Worm (Caenorhabditis elegans) whole organism, dauer: ENCODE data around the gene T05A7.3.

Experiments
- unc-62 ChIP-seq: sonication (generic microtip); optimal IDR thresholded peaks from 2 replicates; lab custom pipeline; 2017; ENCODE audit warnings: missing biosample characterization, missing genetic modification reagents, missing genetic modification characterization

T05A7.3 gene

DNA sequence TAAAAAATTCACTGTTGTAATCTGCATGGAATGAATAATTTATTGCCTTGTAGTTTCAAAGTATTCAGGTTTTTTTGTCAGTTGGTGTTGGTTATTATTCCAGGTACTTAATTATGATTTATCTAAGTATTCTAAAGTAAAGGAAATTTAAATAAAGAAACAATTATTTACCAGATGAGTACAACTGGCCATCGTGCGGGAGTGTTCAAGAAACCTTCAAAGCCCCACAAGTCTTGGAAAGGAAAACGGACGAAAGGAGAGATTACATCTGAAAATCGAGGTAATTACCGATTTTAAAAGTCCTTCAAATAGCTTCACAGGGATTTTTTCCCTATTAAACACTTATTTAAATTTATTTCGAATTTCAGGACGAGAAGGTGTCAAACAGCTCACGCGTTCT lies 34.5 kb downstream of the T05A7.3 start, which contains the start of gene tag-151:
Gene tag-151 (plus strand): TSS at position 158 of the 400 bp plus-strand sequence.
- no peak for TF ChIP-seq unc-62 (GFP tag; lab: Kevin White, UChicago)

DNA sequence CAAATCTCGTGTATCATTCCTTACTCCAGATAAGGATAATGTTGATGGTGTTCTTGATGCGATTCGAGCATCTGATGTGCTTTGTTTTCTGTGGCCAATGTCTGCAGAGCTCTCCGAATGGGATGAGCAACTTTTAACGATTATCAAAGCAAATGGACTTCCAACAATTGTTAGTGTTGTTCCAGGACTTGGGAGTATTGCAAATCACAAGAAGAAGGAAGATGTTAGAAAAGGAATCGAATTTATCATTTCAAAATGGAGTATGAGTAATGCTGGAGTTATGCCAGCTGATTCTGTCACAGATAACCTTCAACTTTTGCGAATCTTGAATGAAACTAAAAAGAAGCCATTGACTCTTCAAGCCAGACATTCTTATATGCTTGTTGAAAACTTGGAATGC lies 35.2 kb downstream of the T05A7.3 start:
- TF ChIP-seq unc-62 (GFP tag; lab: Kevin White, UChicago) = no peak

DNA sequence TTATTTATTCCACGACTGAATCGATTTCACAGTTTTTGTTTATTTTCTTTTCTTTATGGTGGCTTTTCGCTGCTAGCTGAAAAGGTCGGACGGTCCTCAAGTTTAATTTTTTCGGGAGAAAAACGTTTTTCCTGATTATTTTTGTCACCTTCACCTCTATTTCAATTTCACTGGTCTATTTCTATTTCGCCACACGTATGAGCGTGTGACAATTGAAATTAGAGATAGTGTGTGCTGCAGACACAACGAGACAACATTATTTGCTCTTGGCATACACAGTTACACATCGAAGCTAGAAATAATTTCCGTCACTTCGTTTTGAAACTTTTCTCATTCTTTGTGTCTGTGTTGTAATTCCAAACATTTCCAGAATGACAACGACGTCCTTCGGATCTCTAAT lies 40.1 kb downstream of the T05A7.3 start, which contains the start of gene F41C3.8:
Gene F41C3.8 (plus strand): TSS at position 371 of the 400 bp plus-strand sequence.
- no peak for TF ChIP-seq unc-62 (GFP tag; lab: Kevin White, UChicago)
